Fruit fly (Drosophila melanogaster) whole organism, embryonic: ENCODE measurements around the gene CG31139.

ENCODE experiments used
- Antp ChIP-seq: fragments of 200-800 bp; sonication (Bioruptor generic); optimal IDR thresholded peaks from 3 replicates; lab custom pipeline; 2016; ENCODE audit warnings: missing biosample characterization, missing genetic modification characterization
- Asciz ChIP-seq: fragments of 200-800 bp; sonication (Bioruptor generic); optimal IDR thresholded peaks from 2 replicates; lab custom pipeline; 2017; ENCODE audit warnings: missing biosample characterization, mild to moderate bottlenecking, missing genetic modification characterization, missing genetic modification reagents
- Blimp-1 ChIP-seq: fragments of 200-800 bp; sonication (Bioruptor generic); optimal IDR thresholded peaks from 3 replicates; lab custom pipeline; 2018; ENCODE audit warnings: missing biosample characterization, missing genetic modification characterization, mild to moderate bottlenecking, moderate library complexity, missing genetic modification reagents
- C15 ChIP-seq: fragments of 200-800 bp; sonication (Bioruptor generic); IDR thresholded peaks from 3 replicates; pipeline ENCODE4 v1.3.6; 2022; ENCODE audit warnings: missing biosample characterization, missing genetic modification characterization
- CG10959 ChIP-seq: fragments of 200-800 bp; sonication (Bioruptor generic); IDR thresholded peaks from 2 replicates; pipeline ENCODE4 v1.3.6; 2022; ENCODE audit warnings: missing biosample characterization, missing genetic modification characterization
- CG1233 ChIP-seq: fragments of 200-800 bp; sonication (Bioruptor generic); optimal IDR thresholded peaks from 4 replicates; lab custom pipeline; 2018; ENCODE audit warnings: missing biosample characterization, mild to moderate bottlenecking, missing genetic modification characterization
- CG17361 ChIP-seq: fragments of 200-800 bp; sonication (Bioruptor generic); IDR thresholded peaks from 3 replicates; pipeline ENCODE4 v1.3.6; 2022; ENCODE audit warnings: missing biosample characterization, missing genetic modification characterization
- CG17829 ChIP-seq: fragments of 200-800 bp; optimal IDR thresholded peaks from 2 replicates; lab custom pipeline; 2019; ENCODE audit warnings: missing biosample characterization, mild to moderate bottlenecking, missing genetic modification characterization, moderate library complexity
- CG32772 ChIP-seq: fragments of 200-800 bp; sonication (Bioruptor generic); IDR thresholded peaks from 2 replicates; pipeline ENCODE4 v1.3.6; 2022; ENCODE audit warnings: missing biosample characterization, missing genetic modification characterization
- CG34376 ChIP-seq: fragments of 200-800 bp; sonication (Bioruptor generic); optimal IDR thresholded peaks from 2 replicates; lab custom pipeline; 2018; ENCODE audit warnings: missing biosample characterization, mild to moderate bottlenecking, missing genetic modification characterization
- CG4707 ChIP-seq: fragments of 200-800 bp; sonication (Bioruptor generic); optimal IDR thresholded peaks from 2 replicates; lab custom pipeline; 2018; ENCODE audit warnings: missing biosample characterization, mild to moderate bottlenecking, missing genetic modification characterization, moderate library complexity
- CG4854 ChIP-seq: fragments of 200-800 bp; sonication (Bioruptor generic); optimal IDR thresholded peaks from 2 replicates; lab custom pipeline; 2016; ENCODE audit warnings: missing biosample characterization, missing genetic modification characterization, inconsistent platforms
- CG6765 ChIP-seq: fragments of 200-800 bp; sonication (Bioruptor generic); optimal IDR thresholded peaks from 3 replicates; lab custom pipeline; 2017; ENCODE audit warnings: missing biosample characterization, mild to moderate bottlenecking, missing genetic modification characterization
- CG6813 ChIP-seq: fragments of 200-800 bp; sonication (Bioruptor generic); optimal IDR thresholded peaks from 2 replicates; lab custom pipeline; 2017; ENCODE audit warnings: missing biosample characterization, missing genetic modification characterization, mild to moderate bottlenecking, moderate library complexity, missing genetic modification reagents
- CG7372 ChIP-seq: fragments of 200-800 bp; sonication (Bioruptor generic); IDR thresholded peaks from 2 replicates; pipeline ENCODE4 v1.3.6; 2022; ENCODE audit warnings: missing biosample characterization, missing genetic modification characterization
- CG7745 ChIP-seq: fragments of 200-800 bp; sonication (Bioruptor generic); optimal IDR thresholded peaks from 2 replicates; lab custom pipeline; 2018; ENCODE audit warnings: missing biosample characterization, mild to moderate bottlenecking, missing genetic modification characterization, moderate library complexity
- CG8388 ChIP-seq: fragments of 200-800 bp; sonication (Bioruptor generic); optimal IDR thresholded peaks from 2 replicates; lab custom pipeline; 2019; ENCODE audit warnings: missing biosample characterization, mild to moderate bottlenecking, missing genetic modification characterization, moderate library complexity
- Dbx ChIP-seq: fragments of 200-800 bp; sonication (Bioruptor generic); IDR thresholded peaks from 3 replicates; pipeline ENCODE4 v1.3.6; 2022; ENCODE audit warnings: missing biosample characterization, missing genetic modification characterization
- ERR ChIP-seq: fragments of 200-800 bp; sonication (Bioruptor generic); optimal IDR thresholded peaks from 2 replicates; lab custom pipeline; 2016; ENCODE audit warnings: missing biosample characterization, missing genetic modification characterization
- Ets65A ChIP-seq: fragments of 200-800 bp; sonication (Bioruptor generic); peaks from one replicate; lab custom pipeline; 2016; ENCODE audit warnings: missing biosample characterization, missing genetic modification characterization
- Fer1 ChIP-seq: fragments of 200-800 bp; sonication (Bioruptor generic); optimal IDR thresholded peaks from 2 replicates; lab custom pipeline; 2017; ENCODE audit warnings: missing biosample characterization, mild to moderate bottlenecking, missing genetic modification characterization
- MTF-1 ChIP-seq: fragments of 200-800 bp; sonication (Bioruptor generic); optimal IDR thresholded peaks from 2 replicates; lab custom pipeline; 2018; ENCODE audit warnings: missing biosample characterization, mild to moderate bottlenecking, missing genetic modification characterization, borderline replicate concordance
- Med ChIP-seq: fragments of 200-800 bp; sonication (Bioruptor generic); peaks from one replicate; lab custom pipeline; 2016; ENCODE audit warnings: missing biosample characterization, missing genetic modification characterization, mild to moderate bottlenecking, inconsistent platforms, moderate library complexity
- NFAT ChIP-seq: fragments of 200-800 bp; sonication (Bioruptor generic); IDR thresholded peaks from 2 replicates; pipeline ENCODE4 v1.3.6; 2022; ENCODE audit warnings: missing biosample characterization, missing genetic modification characterization
- Pdp1 ChIP-seq, 2 experiments: fragments of 200-800 bp; sonication (Bioruptor generic); optimal IDR thresholded peaks; 3 replicates each; lab custom pipeline; 2016; ENCODE audit warnings: missing biosample characterization in 2 of 2, missing genetic modification characterization in 2 of 2, mild to moderate bottlenecking in 1 of 2, moderate library complexity in 1 of 2
- Ssrp ChIP-seq: fragments of 200-800 bp; sonication (Bioruptor generic); optimal IDR thresholded peaks from 2 replicates; lab custom pipeline; 2018; ENCODE audit warnings: missing biosample characterization, mild to moderate bottlenecking, missing genetic modification characterization, moderate library complexity
- bsh ChIP-seq, 2 experiments: fragments of 200-800 bp; sonication (Bioruptor generic); optimal IDR thresholded peaks; 2 replicates each; lab custom pipeline; 2017 to 2018; ENCODE audit warnings: mild to moderate bottlenecking in 2 of 2, missing biosample characterization in 2 of 2, missing genetic modification characterization in 2 of 2, moderate library complexity in 1 of 2
- chinmo ChIP-seq: fragments of 200-800 bp; sonication (Bioruptor generic); IDR thresholded peaks from 4 replicates; pipeline ENCODE4 v1.3.6; 2022; ENCODE audit warnings: missing biosample characterization, missing genetic modification characterization; ENCODE audit not compliant: partially characterized antibody
- chn ChIP-seq: fragments of 200-800 bp; sonication (Bioruptor generic); optimal IDR thresholded peaks from 2 replicates; lab custom pipeline; 2016; ENCODE audit warnings: missing biosample characterization, missing genetic modification characterization
- cwo ChIP-seq: fragments of 200-800 bp; sonication (Bioruptor generic); optimal IDR thresholded peaks from 3 replicates; lab custom pipeline; 2017; ENCODE audit warnings: missing biosample characterization, missing genetic modification characterization, mild to moderate bottlenecking, moderate library complexity, missing genetic modification reagents
- nerfin-1 ChIP-seq: fragments of 200-800 bp; sonication (Bioruptor generic); optimal IDR thresholded peaks from 3 replicates; lab custom pipeline; 2019; ENCODE audit warnings: missing biosample characterization, mild to moderate bottlenecking, missing genetic modification characterization, moderate library complexity
- nerfin-2 ChIP-seq: fragments of 200-800 bp; sonication (Bioruptor generic); IDR thresholded peaks from 2 replicates; pipeline ENCODE4 v1.3.6; 2022; ENCODE audit warnings: missing biosample characterization, missing genetic modification characterization; ENCODE audit not compliant: partially characterized antibody
- oc ChIP-seq: fragments of 200-800 bp; sonication (Bioruptor generic); optimal IDR thresholded peaks from 2 replicates; lab custom pipeline; 2018; ENCODE audit warnings: missing biosample characterization, mild to moderate bottlenecking, missing genetic modification characterization, moderate library complexity
- psq ChIP-seq: fragments of 200-800 bp; sonication (Bioruptor generic); optimal IDR thresholded peaks from 2 replicates; lab custom pipeline; 2017; ENCODE audit warnings: missing biosample characterization, missing genetic modification characterization
- sens ChIP-seq: fragments of 200-800 bp; sonication (Bioruptor generic); peaks from one replicate; lab custom pipeline; 2016; ENCODE audit warnings: missing biosample characterization, missing genetic modification characterization
- so ChIP-seq: fragments of 200-800 bp; sonication (Bioruptor generic); IDR thresholded peaks from 3 replicates; pipeline ENCODE4 v1.3.6; 2022; ENCODE audit warnings: missing biosample characterization, missing genetic modification characterization
- sr ChIP-seq: fragments of 200-800 bp; sonication (Bioruptor generic); IDR thresholded peaks from 3 replicates; pipeline ENCODE4 v1.3.6; 2022; ENCODE audit warnings: missing biosample characterization, missing genetic modification characterization
- sug ChIP-seq: fragments of 200-800 bp; optimal IDR thresholded peaks from 2 replicates; lab custom pipeline; 2019; ENCODE audit warnings: missing biosample characterization, mild to moderate bottlenecking, missing genetic modification characterization, moderate library complexity
- vvl ChIP-seq: fragments of 200-800 bp; sonication (Bioruptor generic); IDR thresholded peaks from 2 replicates; pipeline ENCODE4 v1.3.6; 2022; ENCODE audit warnings: missing biosample characterization, missing genetic modification characterization

Gene CG31139

dm6 chr3R:22768633-22769032 lies 19.8 kb upstream of the CG31139 start, which contains the start of gene CG43091:
Gene CG43091 (minus strand): TSS chr3R:22768733.
- TF ChIP-seq Blimp-1 (GFP tag; lab: Kevin White, UChicago) (no peak), sens (peak; percentile 37), bsh (GFP tag; optimal IDR thresholded peaks at IDR 0.05; lab: Kevin White, UChicago) (no peak), ERR (GFP tag; lab: Kevin White, UChicago) (no peak)

dm6 chr3R:22767599-22767998 lies 18.7 kb upstream of the CG31139 start, which contains the start of gene CG13841:
Gene CG13841 (minus strand): TSS chr3R:22767699.
- peak; percentile 38 for TF ChIP-seq sens
- TF ChIP-seq CG17361 (GFP tag; lab: Robert Waterston, UW): no peak

DNA sequence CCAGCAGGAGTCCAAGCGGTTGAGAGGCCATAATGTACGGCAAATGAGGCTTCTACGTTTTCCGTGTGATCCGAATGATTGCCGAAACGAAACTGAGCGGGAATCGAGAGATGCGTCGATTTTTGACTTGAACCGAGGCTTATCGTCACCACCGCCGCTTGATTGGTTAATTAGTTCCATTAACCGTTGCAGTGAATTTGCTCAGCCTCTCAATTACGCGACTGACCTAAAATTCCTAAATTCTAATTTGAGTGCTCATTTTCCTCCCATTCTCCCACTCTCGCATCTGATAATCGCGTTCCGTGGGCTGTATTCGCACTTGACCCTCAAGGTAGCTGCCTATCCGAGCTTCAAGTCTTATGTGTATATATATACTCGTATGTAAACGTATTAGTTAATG lies 17.2 kb upstream of the CG31139 start, which contains the start of gene Nepl15:
Nepl15 (minus strand) TSS at position 101 of the 400 bp plus-strand sequence.
- TF ChIP-seq NFAT (no peak), cwo (no peak), CG32772 (no peak), Ets65A (GFP tag; lab: Kevin White, UChicago) (peak; percentile 23), nerfin-2 (GFP tag; lab: Robert Waterston, UW) (no peak)
- TF ChIP-seq, all 482 proteins: peak for 1

DNA sequence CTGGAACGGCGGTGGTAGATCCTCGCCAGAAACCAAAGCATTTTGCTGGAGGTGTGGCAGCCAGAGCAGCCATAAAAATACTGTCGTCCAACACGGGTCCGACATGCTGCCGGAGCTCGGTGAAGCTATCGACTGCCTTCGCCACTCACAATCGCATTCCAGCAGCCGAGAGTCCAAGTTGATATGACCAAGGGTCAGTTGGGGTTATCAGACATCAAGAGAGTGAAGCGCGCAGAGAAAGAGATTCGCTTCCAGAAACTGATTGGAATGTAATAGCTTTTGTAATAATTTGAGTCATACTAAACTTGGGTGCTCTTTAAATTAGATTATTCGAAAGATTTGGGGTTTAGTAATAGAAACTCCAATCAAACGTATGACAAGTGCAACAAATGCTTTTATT lies 14.7 kb upstream of the CG31139 start, which contains the start of gene Nepl14:
Nepl14 (minus strand) TSS at position 125 of the 400 bp plus-strand sequence.
- TF ChIP-seq Antp (GFP tag; lab: Kevin White, UChicago): no peak
- peak; percentile 46 for TF ChIP-seq CG34376 (GFP tag; lab: Kevin White, UChicago)

DNA sequence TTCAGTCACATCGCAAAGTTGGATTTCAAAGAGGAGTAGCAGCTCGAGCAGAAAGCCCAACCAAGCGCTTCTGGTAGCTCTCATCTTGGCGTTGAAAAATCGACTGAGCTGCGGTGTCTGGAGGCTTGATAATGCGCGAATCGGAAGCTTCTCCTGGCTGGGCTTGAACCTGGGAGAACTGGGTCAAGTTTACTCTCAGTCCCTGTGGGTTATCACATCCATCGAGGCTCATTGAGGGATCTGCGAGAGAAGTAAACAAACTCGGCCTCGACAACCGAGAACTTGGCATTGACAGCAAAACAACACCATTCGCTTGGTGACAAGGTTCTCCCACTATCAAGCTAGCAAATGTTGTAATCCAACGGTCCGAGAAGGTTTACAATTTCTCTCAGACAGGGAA lies 12.1 kb upstream of the CG31139 start, which contains the start of gene Nepl13:
Nepl13 (minus strand) TSS at position 89 of the 400 bp plus-strand sequence.
- TF ChIP-seq Ssrp (tag; lab: Kevin White, UChicago) (no peak), Dbx (GFP tag; lab: Robert Waterston, UW) (no peak), Fer1 (GFP tag; lab: Kevin White, UChicago) (no peak), CG34376 (GFP tag; lab: Kevin White, UChicago) (peak; percentile 52), CG8388 (GFP tag; lab: Kevin White, UChicago) (no peak), CG7745 (no peak), CG17829 (tag; lab: Kevin White, UChicago) (no peak), nerfin-1 (tag; lab: Kevin White, UChicago) (no peak), C15 (GFP tag; lab: Robert Waterston, UW) (no peak), CG4707 (no peak), sug (peak; percentile 0)

- TF ChIP-seq chn (GFP tag; lab: Kevin White, UChicago) (no peak), oc (tag; lab: Kevin White, UChicago) (peak; percentile 77), sens (peak; percentile 26), Pdp1 (GFP tag; optimal IDR thresholded peaks at IDR 0.05; lab: Kevin White, UChicago) (peak in 1 of 2 experiments; percentile 78)
Measured at dm6 chr3R:22757117-22757516, 8.3 kb upstream of the CG31139 start.

- TF ChIP-seq CG7372 (GFP tag; lab: Robert Waterston, UW) (no peak), psq (GFP tag; lab: Kevin White, UChicago) (no peak), Fer1 (GFP tag; lab: Kevin White, UChicago) (peak; percentile 3), CG1233 (GFP tag; lab: Kevin White, UChicago) (peak; percentile 6), Med (GFP tag; lab: Kevin White, UChicago) (peak; percentile 61), CG6813 (peak; percentile 43), chinmo (0 out of 4 replicates have a peak, but pooled peaks have one; percentile 49), Blimp-1 (GFP tag; lab: Kevin White, UChicago) (peak; percentile 4), MTF-1 (GFP tag; lab: Kevin White, UChicago) (peak; percentile 4), Asciz (GFP tag; lab: Kevin White, UChicago) (peak; percentile 22), CG10959 (GFP tag; lab: Robert Waterston, UW) (no peak), sr (GFP tag; lab: Robert Waterston, UW) (0 out of 3 replicates have a peak, but pooled peaks have one; percentile 14), CG4854 (GFP tag; lab: Kevin White, UChicago) (no peak), CG6765 (GFP tag; lab: Kevin White, UChicago) (peak; percentile 28), vvl (GFP tag; lab: Robert Waterston, UW) (no peak), so (GFP tag; lab: Robert Waterston, UW) (peak; percentile 63; the same call in 1 of the 3 replicates)
Measured at dm6 chr3R:22756289-22756688, 7.4 kb upstream of the CG31139 start.
